Worm (Caenorhabditis elegans) whole organism, late embryonic: ENCODE results near the gene dpy-17.

ENCODE experiments used
- K02D7.2 ChIP-seq: sonication (generic microtip); optimal IDR thresholded peaks from 2 replicates; lab custom pipeline; 2017; ENCODE audit warnings: mild to moderate bottlenecking, missing genetic modification characterization, missing compliant biosample characterization
- ama-1 ChIP-seq: fragments of 150-350 bp; optimal IDR thresholded peaks from 2 replicates; lab custom pipeline; 2014
- ceh-24 ChIP-seq: sonication (generic microtip); optimal IDR thresholded peaks from 2 replicates; lab custom pipeline; 2016; ENCODE audit warnings: mild to moderate bottlenecking, missing genetic modification characterization, missing compliant biosample characterization
- ceh-34 ChIP-seq: sonication (generic microtip); optimal IDR thresholded peaks from 2 replicates; lab custom pipeline; 2016; ENCODE audit warnings: mild to moderate bottlenecking, missing genetic modification characterization, missing compliant biosample characterization
- pqm-1 ChIP-seq: sonication (generic microtip); optimal IDR thresholded peaks from 2 replicates; lab custom pipeline; 2016; ENCODE audit warnings: missing genetic modification characterization, missing compliant biosample characterization
- sox-4 ChIP-seq: sonication (generic microtip); optimal IDR thresholded peaks from 2 replicates; lab custom pipeline; 2017; ENCODE audit warnings: mild to moderate bottlenecking, missing genetic modification characterization, inconsistent platforms, missing compliant biosample characterization

DNA sequence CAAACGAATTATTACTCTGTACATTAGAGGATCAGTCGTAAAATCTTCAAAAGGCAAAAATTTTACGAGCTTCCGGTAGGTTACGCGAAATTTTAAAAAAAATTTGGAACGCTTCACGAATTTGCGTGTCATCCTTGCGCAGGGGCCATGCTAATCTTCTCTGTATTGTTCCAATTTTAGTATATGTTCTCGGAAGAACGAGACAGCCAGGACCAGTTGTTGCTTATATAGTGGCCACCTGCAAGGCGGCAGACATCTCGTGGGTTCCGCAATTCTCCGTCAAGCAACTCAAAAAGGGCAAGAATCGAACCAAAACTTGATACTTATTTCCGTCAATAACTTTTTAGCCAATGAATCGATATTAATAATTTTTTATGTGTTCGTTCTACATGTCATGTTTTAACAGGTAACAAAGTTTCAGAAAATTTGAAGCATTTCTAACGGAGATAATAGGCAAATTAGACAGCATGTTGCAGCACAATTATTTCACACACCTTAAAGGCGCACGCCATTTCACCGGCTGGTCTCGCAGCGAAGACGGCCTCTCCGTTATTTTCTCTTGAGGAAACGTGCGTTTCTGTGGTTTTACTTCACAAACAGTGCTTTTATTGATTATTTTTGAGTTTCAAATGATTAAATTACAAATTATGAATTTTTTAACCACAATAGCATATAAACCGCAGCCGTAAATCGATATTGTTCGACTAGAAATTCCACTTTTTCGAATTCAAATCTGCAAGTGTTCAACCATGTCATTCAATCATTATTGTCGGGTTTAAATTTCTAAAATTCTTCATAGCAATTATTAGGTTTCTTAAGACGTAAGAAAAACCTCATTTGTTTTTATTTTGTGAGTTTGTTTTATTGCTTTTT lies 26.2 kb upstream of the dpy-17 start:
- peak; percentile 57 for TF ChIP-seq sox-4 (tag; lab: Kevin White, UChicago)
- TF ChIP-seq K02D7.2 (tag; lab: Kevin White, UChicago): peak; percentile 65
- TF ChIP-seq ama-1 (lab: Kevin White, UChicago): no peak
- peak; percentile 54 for TF ChIP-seq ceh-24 (tag; lab: Kevin White, UChicago)
- peak; percentile 44 for TF ChIP-seq ceh-34 (tag; lab: Kevin White, UChicago)
- TF ChIP-seq pqm-1 (tag; lab: Kevin White, UChicago): peak; percentile 4
